Worm (Caenorhabditis elegans) whole organism, L3 larva: ENCODE measurements around the gene T27D12.1.

Experiments
- ama-1 ChIP-seq: fragments of 150-350 bp; optimal IDR thresholded peaks from 2 replicates; lab custom pipeline; 2018
- nhr-11 ChIP-seq: fragments of 150-350 bp; optimal IDR thresholded peaks from 2 replicates; lab custom pipeline; 2014; ENCODE audit warnings: missing biosample characterization, missing genetic modification characterization
- nhr-237 ChIP-seq: fragments of 150-350 bp; optimal IDR thresholded peaks from 2 replicates; lab custom pipeline; 2014; ENCODE audit warnings: missing biosample characterization, missing genetic modification characterization
- sea-2 ChIP-seq: fragments of 150-350 bp; sonication (generic microtip); optimal IDR thresholded peaks from 4 replicates; lab custom pipeline; 2014; ENCODE audit warnings: missing biosample characterization, missing genetic modification reagents, missing genetic modification characterization
- snpc-4 ChIP-seq: fragments of 150-350 bp; optimal IDR thresholded peaks from 2 replicates; lab custom pipeline; 2014; ENCODE audit warnings: missing biosample characterization, missing genetic modification characterization
- unc-62 ChIP-seq: fragments of 150-350 bp; sonication (generic microtip); optimal IDR thresholded peaks from 4 replicates; lab custom pipeline; 2014; ENCODE audit warnings: missing biosample characterization, missing genetic modification reagents, missing genetic modification characterization

DNA sequence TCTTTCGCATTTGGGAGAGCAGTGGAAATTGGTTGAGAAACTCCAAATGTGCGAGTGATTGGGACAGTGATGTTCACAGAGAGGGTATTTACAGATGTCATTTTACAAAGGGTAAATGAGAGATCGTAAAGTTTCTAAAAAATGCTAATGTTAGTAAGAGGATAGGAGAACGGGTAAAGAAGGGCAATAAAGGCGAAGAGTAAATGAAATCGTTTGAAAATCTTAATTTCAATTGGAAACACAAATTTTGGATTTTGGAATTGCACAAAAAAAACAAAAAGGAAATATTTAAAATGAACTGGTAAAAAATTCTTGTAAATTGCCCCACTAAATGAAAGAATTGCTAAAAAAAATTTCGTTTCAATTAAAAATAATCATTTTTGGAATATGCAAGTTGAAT lies 25.9 kb upstream of the T27D12.1 start, which contains the start of gene pap-3:
- TF ChIP-seq sea-2 (GFP tag; lab: Kevin White, UChicago) (no peak), ama-1 (lab: Kevin White, UChicago) (no peak), nhr-237 (no peak), unc-62 (GFP tag; lab: Kevin White, UChicago) (no peak), snpc-4 (no peak), nhr-11 (tag; lab: Kevin White, UChicago) (no peak)
